Worm (Caenorhabditis elegans): ENCODE data around the gene F37A8.5.

DNA sequence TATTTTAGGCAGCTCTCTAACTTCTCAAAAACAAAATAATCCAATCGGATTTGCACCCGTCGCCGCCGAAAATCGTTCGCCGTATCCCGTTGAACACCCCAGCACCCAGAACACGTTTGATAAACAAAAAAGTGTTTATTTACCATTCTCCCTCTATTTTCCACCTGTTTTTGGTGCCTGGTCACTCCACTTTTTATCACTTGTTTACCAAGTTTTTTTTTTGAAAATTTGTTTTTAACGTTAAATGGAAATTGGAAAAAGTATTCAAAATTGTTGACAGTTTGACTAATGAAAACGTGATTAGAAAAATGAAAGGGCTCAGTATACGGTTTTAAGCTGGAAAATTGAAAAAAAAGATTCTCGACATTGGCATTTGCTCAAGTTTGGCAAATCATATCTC is 18.6 kb downstream of the F37A8.5 start:
- TF ChIP-seq him-1 (tag; optimal IDR thresholded peaks at IDR 0.05) (no peak), W03F9.2 (tag; optimal IDR thresholded peaks at IDR 0.05) (no peak)
